Worm (Caenorhabditis elegans): Measurements from ENCODE around the gene dyf-4.

Gene dyf-4

DNA sequence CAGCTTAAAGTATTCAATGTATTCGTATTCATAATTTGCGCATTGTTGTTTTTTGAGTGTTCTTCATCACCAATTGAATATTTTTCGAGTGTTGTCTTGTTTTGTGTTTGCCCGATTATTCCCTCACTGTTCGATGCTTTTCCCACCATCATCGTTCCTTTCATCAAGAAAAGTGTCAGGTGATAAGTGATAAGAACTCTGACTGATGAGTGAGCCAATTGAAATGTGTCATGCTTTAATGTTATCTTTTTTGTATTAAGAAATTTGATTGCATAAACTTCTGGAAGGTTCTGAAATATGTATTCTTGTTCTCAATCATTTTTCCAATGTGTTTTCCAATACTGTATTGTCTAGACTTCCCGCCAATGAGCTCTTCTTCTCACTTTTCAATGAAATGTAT, 50.2 kb downstream of the dyf-4 start:
- TF ChIP-seq unc-120 (tag; optimal IDR thresholded peaks at IDR 0.05; ENCODE audit: poor library complexity, severe bottlenecking), result no peak
- no peak for TF ChIP-seq tbx-8 (GFP tag; optimal IDR thresholded peaks at IDR 0.05)
- no peak for TF ChIP-seq nhr-12 (tag; optimal IDR thresholded peaks at IDR 0.05)
- no peak for TF ChIP-seq lin-13 (tag; optimal IDR thresholded peaks at IDR 0.05)
- TF ChIP-seq mls-2 (tag; optimal IDR thresholded peaks at IDR 0.05), result no peak
- TF ChIP-seq M03D4.4 (tag; optimal IDR thresholded peaks at IDR 0.05), result no peak
- TF ChIP-seq bed-3 (GFP tag; optimal IDR thresholded peaks at IDR 0.05), result no peak
- no peak for TF ChIP-seq ham-2 (GFP tag; optimal IDR thresholded peaks at IDR 0.05)
